Fruit fly (Drosophila melanogaster) whole organism, embryonic: Measurements from ENCODE around the gene fz4.

Source experiments
- Bgb ChIP-seq: fragments of 200-800 bp; sonication (Bioruptor generic); IDR thresholded peaks from 2 replicates; pipeline ENCODE4 v1.3.6; 2022; ENCODE audit warnings: missing biosample characterization, missing genetic modification characterization; ENCODE audit not compliant: partially characterized antibody
- CG10147 ChIP-seq: fragments of 200-800 bp; sonication (Bioruptor generic); optimal IDR thresholded peaks from 2 replicates; lab custom pipeline; 2019; ENCODE audit warnings: missing biosample characterization, mild to moderate bottlenecking, missing genetic modification characterization, moderate library complexity
- CG11695 ChIP-seq: fragments of 200-800 bp; sonication (Bioruptor generic); IDR thresholded peaks from 3 replicates; pipeline ENCODE4 v1.3.6; 2022; ENCODE audit warnings: missing biosample characterization, missing genetic modification characterization
- CG12104 ChIP-seq: fragments of 200-800 bp; sonication (Bioruptor generic); optimal IDR thresholded peaks from 3 replicates; lab custom pipeline; 2016; ENCODE audit warnings: missing biosample characterization, missing genetic modification characterization
- CG1529 ChIP-seq: fragments of 200-800 bp; sonication (Bioruptor generic); optimal IDR thresholded peaks from 3 replicates; lab custom pipeline; 2018; ENCODE audit warnings: missing biosample characterization, missing genetic modification characterization
- CG17186 ChIP-seq: fragments of 200-800 bp; sonication (Bioruptor generic); optimal IDR thresholded peaks from 3 replicates; lab custom pipeline; 2017; ENCODE audit warnings: missing biosample characterization, missing genetic modification reagents, missing genetic modification characterization
- CG17568 ChIP-seq: fragments of 200-800 bp; sonication (Bioruptor generic); optimal IDR thresholded peaks from 2 replicates; lab custom pipeline; 2018; ENCODE audit warnings: missing biosample characterization, mild to moderate bottlenecking, missing genetic modification characterization, moderate library complexity
- CG18764 ChIP-seq: fragments of 200-800 bp; sonication (Bioruptor generic); optimal IDR thresholded peaks from 3 replicates; lab custom pipeline; 2016; ENCODE audit warnings: missing biosample characterization, missing genetic modification characterization
- CG2129 ChIP-seq: fragments of 200-800 bp; sonication (Bioruptor generic); IDR thresholded peaks from 2 replicates; pipeline ENCODE4 v1.3.6; 2022; ENCODE audit warnings: missing biosample characterization, missing genetic modification characterization; ENCODE audit not compliant: partially characterized antibody
- CG6272 ChIP-seq: fragments of 200-800 bp; sonication (Bioruptor generic); IDR thresholded peaks from 2 replicates; pipeline ENCODE4 v1.3.6; 2022; ENCODE audit warnings: missing biosample characterization, missing genetic modification characterization
- CG6765 ChIP-seq: fragments of 200-800 bp; sonication (Bioruptor generic); optimal IDR thresholded peaks from 3 replicates; lab custom pipeline; 2017; ENCODE audit warnings: missing biosample characterization, mild to moderate bottlenecking, missing genetic modification characterization
- CG6854 ChIP-seq: fragments of 200-800 bp; sonication (Bioruptor generic); optimal IDR thresholded peaks from 3 replicates; lab custom pipeline; 2017; ENCODE audit warnings: missing biosample characterization, mild to moderate bottlenecking, missing genetic modification characterization
- CG7928 ChIP-seq: fragments of 200-800 bp; sonication (Bioruptor generic); optimal IDR thresholded peaks from 2 replicates; lab custom pipeline; 2017; ENCODE audit warnings: missing biosample characterization, mild to moderate bottlenecking, missing genetic modification characterization
- CG8290 ChIP-seq, 3 experiments: fragments of 200-800 bp; sonication (Bioruptor generic); optimal IDR thresholded peaks; 2 replicates each; lab custom pipeline; 2016 to 2019; ENCODE audit warnings: missing biosample characterization in 3 of 3, missing genetic modification characterization in 3 of 3, mild to moderate bottlenecking in 2 of 3, moderate library complexity in 1 of 3
- CG9932 ChIP-seq: fragments of 200-800 bp; sonication (Bioruptor generic); IDR thresholded peaks from 2 replicates; pipeline ENCODE4 v1.3.6; 2022; ENCODE audit warnings: missing biosample characterization, missing genetic modification characterization
- D ChIP-seq, 2 experiments: fragments of 200-800 bp in 1 of 2; fragments of >200 bp in 1 of 2; sonication (Bioruptor generic) in 1 of 2; optimal IDR thresholded peaks; 2 replicates in 1 of 2; 3 replicates in 1 of 2; lab custom pipeline; 2017; ENCODE audit warnings: mild to moderate bottlenecking in 1 of 2, missing biosample characterization in 1 of 2, missing genetic modification characterization in 1 of 2, missing genetic modification reagents in 1 of 2
- Dek ChIP-seq: fragments of 200-800 bp; sonication (Bioruptor generic); optimal IDR thresholded peaks from 3 replicates; lab custom pipeline; 2019; ENCODE audit warnings: missing biosample characterization, mild to moderate bottlenecking, missing genetic modification characterization, moderate library complexity
- Dp ChIP-seq: fragments of 200-800 bp; sonication (Bioruptor generic); optimal IDR thresholded peaks from 2 replicates; lab custom pipeline; 2018; ENCODE audit warnings: missing biosample characterization, mild to moderate bottlenecking, missing genetic modification characterization, moderate library complexity
- Dref ChIP-seq: fragments of 200-800 bp; sonication (Bioruptor generic); IDR thresholded peaks from 2 replicates; pipeline ENCODE4 v1.3.6; 2022; ENCODE audit warnings: missing biosample characterization, missing genetic modification characterization
- E2f1 ChIP-seq: fragments of 200-800 bp; sonication (Bioruptor generic); IDR thresholded peaks from 2 replicates; pipeline ENCODE4 v1.3.6; 2022; ENCODE audit warnings: missing biosample characterization, missing genetic modification characterization
- H2.0 ChIP-seq: fragments of 200-800 bp; sonication (Bioruptor generic); IDR thresholded peaks from 2 replicates; pipeline ENCODE4 v1.3.6; 2022; ENCODE audit warnings: missing biosample characterization, missing genetic modification characterization
- Hmr ChIP-seq: fragments of 200-800 bp; sonication (Bioruptor generic); optimal IDR thresholded peaks from 3 replicates; lab custom pipeline; 2017; ENCODE audit warnings: mild to moderate bottlenecking, missing biosample characterization, missing genetic modification reagents, missing genetic modification characterization
- Hr51 ChIP-seq, 2 experiments: fragments of 200-800 bp; sonication (Bioruptor generic); optimal IDR thresholded peaks; 2 replicates in 1 of 2; 3 replicates in 1 of 2; lab custom pipeline; 2016 to 2018; ENCODE audit warnings: missing biosample characterization in 2 of 2, missing genetic modification characterization in 2 of 2, mild to moderate bottlenecking in 1 of 2, moderate library complexity in 1 of 2
- Jarid2 ChIP-seq: fragments of 200-800 bp; sonication (Bioruptor generic); optimal IDR thresholded peaks from 3 replicates; lab custom pipeline; 2017; ENCODE audit warnings: mild to moderate bottlenecking, missing biosample characterization, missing genetic modification reagents, missing genetic modification characterization
- NC2α ChIP-seq: fragments of 200-800 bp; sonication (Bioruptor generic); optimal IDR thresholded peaks from 2 replicates; lab custom pipeline; 2016; ENCODE audit warnings: missing biosample characterization, missing genetic modification characterization
- Nf-YC ChIP-seq: fragments of 200-800 bp; optimal IDR thresholded peaks from 3 replicates; lab custom pipeline; 2019; ENCODE audit warnings: missing biosample characterization, mild to moderate bottlenecking, missing genetic modification characterization, moderate library complexity
- NfI ChIP-seq: fragments of 200-800 bp; sonication (Bioruptor generic); optimal IDR thresholded peaks from 3 replicates; lab custom pipeline; 2018; ENCODE audit warnings: missing biosample characterization, mild to moderate bottlenecking, missing genetic modification characterization, moderate library complexity
- Ptx1 ChIP-seq: fragments of 200-800 bp; sonication (Bioruptor generic); IDR thresholded peaks from 2 replicates; pipeline ENCODE4 v1.3.6; 2022; ENCODE audit warnings: missing biosample characterization, missing genetic modification characterization
- Six4 ChIP-seq: fragments of 200-800 bp; sonication (Bioruptor generic); optimal IDR thresholded peaks from 2 replicates; lab custom pipeline; 2016; ENCODE audit warnings: missing biosample characterization, missing genetic modification characterization
- Sry-β ChIP-seq: fragments of 200-800 bp; sonication (Bioruptor generic); optimal IDR thresholded peaks from 2 replicates; lab custom pipeline; 2018; ENCODE audit warnings: missing biosample characterization, mild to moderate bottlenecking, missing genetic modification characterization, moderate library complexity
- Sry-δ ChIP-seq: fragments of 200-800 bp; sonication (Bioruptor generic); optimal IDR thresholded peaks from 2 replicates; lab custom pipeline; 2016; ENCODE audit warnings: missing biosample characterization, missing genetic modification characterization
- Xrp1 ChIP-seq: fragments of 200-800 bp; sonication (Bioruptor generic); IDR thresholded peaks from 2 replicates; pipeline ENCODE4 v1.3.6; 2022; ENCODE audit warnings: missing biosample characterization, missing genetic modification characterization
- cg ChIP-seq: fragments of 200-800 bp; sonication (Bioruptor generic); optimal IDR thresholded peaks from 3 replicates; lab custom pipeline; 2019; ENCODE audit warnings: missing biosample characterization, mild to moderate bottlenecking, missing genetic modification characterization, moderate library complexity
- chm ChIP-seq: fragments of 200-800 bp; sonication (Bioruptor generic); IDR thresholded peaks from 2 replicates; pipeline ENCODE4 v1.3.6; 2022; ENCODE audit warnings: missing biosample characterization, missing genetic modification characterization
- ci ChIP-seq: fragments of 200-800 bp; sonication (Bioruptor generic); IDR thresholded peaks from 3 replicates; pipeline ENCODE4 v1.3.6; 2022; ENCODE audit warnings: missing biosample characterization, missing genetic modification characterization
- corto ChIP-seq: fragments of 200-800 bp; sonication (Bioruptor generic); optimal IDR thresholded peaks from 2 replicates; lab custom pipeline; 2016; ENCODE audit warnings: missing biosample characterization, mild to moderate bottlenecking, missing genetic modification characterization, moderate library complexity
- crol ChIP-seq: fragments of 200-800 bp; sonication (Bioruptor generic); IDR thresholded peaks from 2 replicates; pipeline ENCODE4 v1.3.6; 2022; ENCODE audit warnings: missing biosample characterization, missing genetic modification characterization
- da ChIP-seq: fragments of 200-800 bp; sonication (Bioruptor generic); optimal IDR thresholded peaks from 2 replicates; lab custom pipeline; 2016; ENCODE audit warnings: missing biosample characterization, missing genetic modification characterization
- hb ChIP-seq: fragments of 200-800 bp; sonication (Bioruptor generic); IDR thresholded peaks from 3 replicates; pipeline ENCODE4 v1.3.6; 2022; ENCODE audit warnings: missing biosample characterization, missing genetic modification characterization; ENCODE audit not compliant: partially characterized antibody
- her ChIP-seq: fragments of 200-800 bp; sonication (Bioruptor generic); optimal IDR thresholded peaks from 2 replicates; lab custom pipeline; 2016; ENCODE audit warnings: missing biosample characterization, missing genetic modification characterization
- insv ChIP-seq, 2 experiments: fragments of 200-800 bp; sonication (Bioruptor generic); optimal IDR thresholded peaks; 3 replicates each; lab custom pipeline; 2016 to 2018; ENCODE audit warnings: missing biosample characterization in 2 of 2, missing genetic modification characterization in 2 of 2
- jigr1 ChIP-seq: fragments of 200-800 bp; sonication (Bioruptor generic); IDR thresholded peaks from 3 replicates; pipeline ENCODE4 v1.3.6; 2022; ENCODE audit warnings: missing biosample characterization, missing genetic modification characterization
- kah ChIP-seq: fragments of 200-800 bp; sonication (Bioruptor generic); optimal IDR thresholded peaks from 2 replicates; lab custom pipeline; 2018; ENCODE audit warnings: missing biosample characterization, mild to moderate bottlenecking, missing genetic modification characterization
- lilli ChIP-seq: fragments of 200-800 bp; sonication (Bioruptor generic); optimal IDR thresholded peaks from 3 replicates; lab custom pipeline; 2016; ENCODE audit warnings: missing biosample characterization, missing genetic modification characterization
- lov ChIP-seq, 2 experiments: fragments of 200-800 bp in 1 of 2; fragments of >200 bp in 1 of 2; sonication (Bioruptor generic) in 1 of 2; IDR thresholded peaks in 1 of 2; optimal IDR thresholded peaks in 1 of 2; 2 replicates in 1 of 2; 3 replicates in 1 of 2; pipeline versions ENCODE4 v1.3.6 to Lab custom; 2017 to 2022; ENCODE audit warnings: missing biosample characterization in 1 of 2, missing genetic modification characterization in 1 of 2
- pho ChIP-seq: fragments of 200-800 bp; sonication (Bioruptor generic); optimal IDR thresholded peaks from 2 replicates; lab custom pipeline; 2016; ENCODE audit warnings: missing biosample characterization, missing genetic modification characterization
- phol ChIP-seq: fragments of 200-800 bp; sonication (Bioruptor generic); optimal IDR thresholded peaks from 3 replicates; lab custom pipeline; 2018; ENCODE audit warnings: missing biosample characterization, mild to moderate bottlenecking, missing genetic modification characterization, moderate library complexity
- zfh1 ChIP-seq: fragments of 200-800 bp; sonication (Bioruptor generic); IDR thresholded peaks from 3 replicates; pipeline ENCODE4 v1.3.6; 2022; ENCODE audit warnings: missing biosample characterization, missing genetic modification characterization

fz4 gene

DNA sequence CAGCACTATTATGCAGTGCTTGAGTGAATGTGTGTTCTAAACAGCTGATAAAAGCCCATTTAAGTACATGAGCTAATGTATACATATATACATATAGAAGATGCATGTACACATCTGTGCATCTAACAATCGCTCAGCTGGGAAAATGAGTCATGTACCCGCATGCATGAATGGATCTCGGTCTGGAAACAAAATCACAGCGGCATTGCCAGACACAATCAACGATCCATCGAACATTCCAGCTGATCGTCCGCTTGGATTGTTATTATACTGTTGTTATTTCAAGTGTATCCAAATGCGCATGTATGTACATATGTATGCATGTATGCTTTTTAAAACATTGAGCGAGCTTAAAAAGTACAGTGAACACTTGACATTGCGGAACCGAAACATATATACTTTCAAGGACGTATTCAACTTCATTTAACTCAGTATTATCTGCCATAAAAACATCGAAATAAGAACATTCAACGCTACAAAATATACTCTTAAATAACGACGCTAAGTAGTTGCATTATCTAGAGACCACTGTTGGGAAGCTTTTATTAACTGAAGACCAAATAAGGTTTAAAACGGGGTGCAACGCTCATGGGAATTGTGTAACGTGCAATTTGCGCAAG lies 14.7 kb downstream of the fz4 start (continued):
- peak; percentile 63; the same call in 1 of the 3 replicates for TF ChIP-seq CG11695
- no peak for TF ChIP-seq da (GFP tag; lab: Kevin White, UChicago)
- no peak for TF ChIP-seq insv (GFP tag; optimal IDR thresholded peaks at IDR 0.05; lab: Kevin White, UChicago)
- peak; percentile 59 for TF ChIP-seq CG1529 (GFP tag; lab: Kevin White, UChicago)
- no peak for TF ChIP-seq Dp (GFP tag; lab: Kevin White, UChicago)
- peak; percentile 72 for TF ChIP-seq Dek (tag; lab: Kevin White, UChicago)
- TF ChIP-seq CG6854 (GFP tag; lab: Kevin White, UChicago) = peak; percentile 36
- TF ChIP-seq D (optimal IDR thresholded peaks at IDR 0.05; lab: Kevin White, UChicago) = no peak
- peak; percentile 56 for TF ChIP-seq D (GFP tag; optimal IDR thresholded peaks at IDR 0.05; lab: Kevin White, UChicago)
- TF ChIP-seq corto (GFP tag; lab: Kevin White, UChicago) = peak; percentile 43
- TF ChIP-seq Bgb (GFP tag; lab: Robert Waterston, UW) = no peak
- peak; percentile 79 for TF ChIP-seq CG10147 (GFP tag; lab: Kevin White, UChicago)
- peak; percentile 61 for TF ChIP-seq CG18764 (GFP tag; lab: Kevin White, UChicago)
- TF ChIP-seq pho (GFP tag; lab: Kevin White, UChicago) = no peak
- peak; percentile 80 for TF ChIP-seq zfh1 (GFP tag; lab: Robert Waterston, UW)
- TF ChIP-seq lov (optimal IDR thresholded peaks at IDR 0.05; lab: Kevin White, UChicago) = no peak
- TF ChIP-seq lov (GFP tag; IDR thresholded peaks at IDR 0.05; lab: Robert Waterston, UW) = 0 out of 3 replicates have a peak, but pooled peaks have one; percentile 36
- TF ChIP-seq ci = peak; percentile 90
- peak; percentile 88 for TF ChIP-seq Ptx1
- peak; percentile 50 for TF ChIP-seq CG12104 (GFP tag; lab: Kevin White, UChicago)
- TF ChIP-seq crol (GFP tag; lab: Robert Waterston, UW) = no peak
- no peak for TF ChIP-seq CG8290 (GFP tag; optimal IDR thresholded peaks at IDR 0.05; lab: Kevin White, UChicago)
- peak; percentile 14 to 93 for TF ChIP-seq CG8290 (tag; optimal IDR thresholded peaks at IDR 0.05; lab: Kevin White, UChicago)
- peak; percentile 50 for TF ChIP-seq cg (GFP tag; lab: Kevin White, UChicago)
- TF ChIP-seq NfI = peak; percentile 86
- TF ChIP-seq CG9932 (GFP tag; lab: Robert Waterston, UW) = peak; percentile 64
- TF ChIP-seq chm = peak; percentile 48; the same call in 1 of the 2 replicates
- peak; percentile 70 for TF ChIP-seq kah
- peak; percentile 70 for TF ChIP-seq CG17568 (GFP tag; lab: Kevin White, UChicago)
- TF ChIP-seq CG2129 (GFP tag; lab: Robert Waterston, UW) = no peak
- no peak for TF ChIP-seq Dref (GFP tag; lab: Robert Waterston, UW)
- peak; percentile 58 for TF ChIP-seq Hmr (GFP tag; lab: Kevin White, UChicago)
- peak; percentile 67 for TF ChIP-seq Nf-YC (tag; lab: Kevin White, UChicago)
- peak; percentile 75 for TF ChIP-seq lilli (GFP tag; lab: Kevin White, UChicago)
- no peak for TF ChIP-seq jigr1 (GFP tag; lab: Robert Waterston, UW)
- TF ChIP-seq hb (GFP tag; lab: Robert Waterston, UW) = no peak
- TF ChIP-seq Six4 = peak; percentile 73
- TF ChIP-seq Jarid2 (GFP tag; lab: Kevin White, UChicago) = no peak
- TF ChIP-seq NC2α (GFP tag; lab: Kevin White, UChicago) = peak; percentile 56
- TF ChIP-seq CG7928 (GFP tag; lab: Kevin White, UChicago) = peak; percentile 43
- peak; percentile 35 for TF ChIP-seq CG6765 (GFP tag; lab: Kevin White, UChicago)
- peak; percentile 46 to 87 for TF ChIP-seq Hr51 (GFP tag; optimal IDR thresholded peaks at IDR 0.05; lab: Kevin White, UChicago)
- TF ChIP-seq H2.0 = peak; percentile 83
- peak; percentile 78 for TF ChIP-seq E2f1
- peak; percentile 68 for TF ChIP-seq Xrp1
- TF ChIP-seq Sry-δ (GFP tag; lab: Kevin White, UChicago) = peak; percentile 37
- TF ChIP-seq CG17186 (GFP tag; lab: Kevin White, UChicago) = peak; percentile 10
- TF ChIP-seq CG6272 (GFP tag; lab: Robert Waterston, UW) = peak; percentile 41; the same call in 1 of the 2 replicates
- TF ChIP-seq Sry-β (GFP tag; lab: Kevin White, UChicago) = no peak
- TF ChIP-seq phol = peak; percentile 84
- peak; percentile 69 for TF ChIP-seq her
